Fruit fly (Drosophila melanogaster) whole organism, embryonic: ENCODE data around the gene eIF2Balpha.

Experiments
- Asciz ChIP-seq: fragments of 200-800 bp; sonication (Bioruptor generic); optimal IDR thresholded peaks from 2 replicates; lab custom pipeline; 2017; ENCODE audit warnings: missing biosample characterization, mild to moderate bottlenecking, missing genetic modification characterization, missing genetic modification reagents
- Atf3 ChIP-seq: fragments of 200-800 bp; sonication (Bioruptor generic); optimal IDR thresholded peaks from 3 replicates; lab custom pipeline; 2016; ENCODE audit warnings: missing biosample characterization, missing genetic modification characterization
- Bgb ChIP-seq: fragments of 200-800 bp; sonication (Bioruptor generic); IDR thresholded peaks from 2 replicates; pipeline ENCODE4 v1.3.6; 2022; ENCODE audit warnings: missing biosample characterization, missing genetic modification characterization; ENCODE audit not compliant: partially characterized antibody
- BtbVII ChIP-seq: fragments of 200-800 bp; sonication (Bioruptor generic); optimal IDR thresholded peaks from 3 replicates; lab custom pipeline; 2017; ENCODE audit warnings: missing biosample characterization, mild to moderate bottlenecking, missing genetic modification characterization
- CG13624 ChIP-seq: fragments of 200-800 bp; sonication (Bioruptor generic); optimal IDR thresholded peaks from 2 replicates; lab custom pipeline; 2016; ENCODE audit warnings: missing biosample characterization, missing genetic modification characterization
- CG14965 ChIP-seq: fragments of 200-800 bp; sonication (Bioruptor generic); optimal IDR thresholded peaks from 2 replicates; lab custom pipeline; 2016; ENCODE audit warnings: missing biosample characterization, missing genetic modification characterization, borderline replicate concordance
- CG1647 ChIP-seq: fragments of 200-800 bp; sonication (Bioruptor generic); optimal IDR thresholded peaks from 3 replicates; lab custom pipeline; 2016; ENCODE audit warnings: missing biosample characterization, missing genetic modification characterization
- CG17359 ChIP-seq: fragments of 200-800 bp; sonication (Bioruptor generic); optimal IDR thresholded peaks from 3 replicates; lab custom pipeline; 2018; ENCODE audit warnings: missing biosample characterization, mild to moderate bottlenecking, missing genetic modification characterization, moderate library complexity
- CG17612 ChIP-seq: fragments of 200-800 bp; sonication (Bioruptor generic); IDR thresholded peaks from 2 replicates; pipeline ENCODE4 v1.3.6; 2022; ENCODE audit warnings: missing biosample characterization, missing genetic modification characterization
- CG18262 ChIP-seq: fragments of 200-800 bp; optimal IDR thresholded peaks from 3 replicates; lab custom pipeline; 2019; ENCODE audit warnings: missing biosample characterization, mild to moderate bottlenecking, missing genetic modification characterization, moderate library complexity
- CG1832 ChIP-seq: fragments of 200-800 bp; sonication (Bioruptor generic); optimal IDR thresholded peaks from 2 replicates; lab custom pipeline; 2017; ENCODE audit warnings: missing biosample characterization, mild to moderate bottlenecking, missing genetic modification characterization, inconsistent platforms
- CG18619 ChIP-seq: fragments of 200-800 bp; sonication (Bioruptor generic); optimal IDR thresholded peaks from 3 replicates; lab custom pipeline; 2017; ENCODE audit warnings: missing biosample characterization, mild to moderate bottlenecking, missing genetic modification characterization
- CG2199 ChIP-seq: fragments of 200-800 bp; sonication (Bioruptor generic); IDR thresholded peaks from 3 replicates; pipeline ENCODE4 v1.3.6; 2022; ENCODE audit warnings: missing biosample characterization, missing genetic modification characterization
- CG2875 ChIP-seq: fragments of 200-800 bp; sonication (Bioruptor generic); optimal IDR thresholded peaks from 2 replicates; lab custom pipeline; 2017; ENCODE audit warnings: missing biosample characterization, mild to moderate bottlenecking, missing genetic modification characterization, missing genetic modification reagents
- CG31365 ChIP-seq: fragments of 200-800 bp; sonication (Bioruptor generic); optimal IDR thresholded peaks from 2 replicates; lab custom pipeline; 2018; ENCODE audit warnings: missing biosample characterization, mild to moderate bottlenecking, missing genetic modification characterization
- CG32772 ChIP-seq: fragments of 200-800 bp; sonication (Bioruptor generic); IDR thresholded peaks from 2 replicates; pipeline ENCODE4 v1.3.6; 2022; ENCODE audit warnings: missing biosample characterization, missing genetic modification characterization
- CG34376 ChIP-seq: fragments of 200-800 bp; sonication (Bioruptor generic); optimal IDR thresholded peaks from 2 replicates; lab custom pipeline; 2018; ENCODE audit warnings: missing biosample characterization, mild to moderate bottlenecking, missing genetic modification characterization
- CG4617 ChIP-seq: fragments of 200-800 bp; sonication (Bioruptor generic); optimal IDR thresholded peaks from 3 replicates; lab custom pipeline; 2016; ENCODE audit warnings: missing biosample characterization, missing genetic modification characterization, borderline replicate concordance
- CG7372 ChIP-seq: fragments of 200-800 bp; sonication (Bioruptor generic); IDR thresholded peaks from 2 replicates; pipeline ENCODE4 v1.3.6; 2022; ENCODE audit warnings: missing biosample characterization, missing genetic modification characterization
- CG7839 ChIP-seq: fragments of 200-800 bp; sonication (Bioruptor generic); optimal IDR thresholded peaks from 3 replicates; lab custom pipeline; 2018; ENCODE audit warnings: missing biosample characterization, mild to moderate bottlenecking, missing genetic modification characterization, moderate library complexity
- CG7987 ChIP-seq: fragments of 200-800 bp; sonication (Bioruptor generic); optimal IDR thresholded peaks from 2 replicates; lab custom pipeline; 2018; ENCODE audit warnings: missing biosample characterization, mild to moderate bottlenecking, missing genetic modification characterization, moderate library complexity
- CG8765 ChIP-seq: fragments of 200-800 bp; sonication (Bioruptor generic); IDR thresholded peaks from 2 replicates; pipeline ENCODE4 v1.3.6; 2022; ENCODE audit warnings: missing biosample characterization, missing genetic modification characterization
- CG9876 ChIP-seq: fragments of 200-800 bp; sonication (Bioruptor generic); optimal IDR thresholded peaks from 2 replicates; lab custom pipeline; 2016; ENCODE audit warnings: missing biosample characterization, missing genetic modification characterization
- Dad ChIP-seq: fragments of 200-800 bp; sonication (Bioruptor generic); optimal IDR thresholded peaks from 3 replicates; lab custom pipeline; 2016; ENCODE audit warnings: missing biosample characterization, missing genetic modification characterization
- Dbx ChIP-seq: fragments of 200-800 bp; sonication (Bioruptor generic); IDR thresholded peaks from 3 replicates; pipeline ENCODE4 v1.3.6; 2022; ENCODE audit warnings: missing biosample characterization, missing genetic modification characterization
- Dref ChIP-seq: fragments of 200-800 bp; sonication (Bioruptor generic); IDR thresholded peaks from 2 replicates; pipeline ENCODE4 v1.3.6; 2022; ENCODE audit warnings: missing biosample characterization, missing genetic modification characterization
- Drgx ChIP-seq: fragments of 200-800 bp; sonication (Bioruptor generic); IDR thresholded peaks from 2 replicates; pipeline ENCODE4 v1.3.6; 2022; ENCODE audit warnings: missing biosample characterization, missing genetic modification characterization
- GATAe ChIP-seq: fragments of 200-800 bp; sonication (Bioruptor generic); conservative IDR thresholded peaks from 2 replicates; pipeline ENCODE4 v1.3.6; 2022; ENCODE audit warnings: missing biosample characterization, missing genetic modification characterization
- Hand ChIP-seq: fragments of 200-800 bp; sonication (Bioruptor generic); optimal IDR thresholded peaks from 2 replicates; lab custom pipeline; 2017; ENCODE audit warnings: mild to moderate bottlenecking, missing biosample characterization, missing genetic modification reagents, missing genetic modification characterization
- NC2α ChIP-seq: fragments of 200-800 bp; sonication (Bioruptor generic); optimal IDR thresholded peaks from 2 replicates; lab custom pipeline; 2016; ENCODE audit warnings: missing biosample characterization, missing genetic modification characterization
- Ptx1 ChIP-seq: fragments of 200-800 bp; sonication (Bioruptor generic); IDR thresholded peaks from 2 replicates; pipeline ENCODE4 v1.3.6; 2022; ENCODE audit warnings: missing biosample characterization, missing genetic modification characterization
- Ravus ChIP-seq: fragments of 200-800 bp; sonication (Bioruptor generic); IDR thresholded peaks from 2 replicates; pipeline ENCODE4 v1.3.6; 2022; ENCODE audit warnings: missing biosample characterization, missing genetic modification characterization
- Rx ChIP-seq: fragments of 200-800 bp; sonication (Bioruptor generic); IDR thresholded peaks from 2 replicates; pipeline ENCODE4 v1.3.6; 2022; ENCODE audit warnings: missing biosample characterization, missing genetic modification characterization
- Ssrp ChIP-seq: fragments of 200-800 bp; sonication (Bioruptor generic); optimal IDR thresholded peaks from 2 replicates; lab custom pipeline; 2018; ENCODE audit warnings: missing biosample characterization, mild to moderate bottlenecking, missing genetic modification characterization, moderate library complexity
- Xrp1 ChIP-seq: fragments of 200-800 bp; sonication (Bioruptor generic); IDR thresholded peaks from 2 replicates; pipeline ENCODE4 v1.3.6; 2022; ENCODE audit warnings: missing biosample characterization, missing genetic modification characterization
- aop ChIP-seq: fragments of 200-800 bp; sonication (Bioruptor generic); IDR thresholded peaks from 2 replicates; pipeline ENCODE4 v1.3.6; 2022; ENCODE audit warnings: missing biosample characterization, missing genetic modification characterization
- bbx ChIP-seq: fragments of 200-800 bp; sonication (Bioruptor generic); IDR thresholded peaks from 2 replicates; pipeline ENCODE4 v1.3.6; 2022; ENCODE audit warnings: missing biosample characterization, missing genetic modification characterization; ENCODE audit not compliant: partially characterized antibody
- dan ChIP-seq: fragments of 200-800 bp; sonication (Bioruptor generic); IDR thresholded peaks from 2 replicates; pipeline ENCODE4 v1.3.6; 2022; ENCODE audit warnings: missing biosample characterization, missing genetic modification characterization
- dati ChIP-seq: fragments of 200-800 bp; sonication (Bioruptor generic); IDR thresholded peaks from 2 replicates; pipeline ENCODE4 v1.3.6; 2022; ENCODE audit warnings: missing biosample characterization, missing genetic modification characterization
- dysf ChIP-seq: fragments of 200-800 bp; sonication (Bioruptor generic); IDR thresholded peaks from 3 replicates; pipeline ENCODE4 v1.3.6; 2022; ENCODE audit warnings: missing biosample characterization, missing genetic modification characterization
- ems ChIP-seq: fragments of 200-800 bp; sonication (Bioruptor generic); optimal IDR thresholded peaks from 3 replicates; lab custom pipeline; 2016; ENCODE audit warnings: missing biosample characterization, missing genetic modification characterization
- gcm2 ChIP-seq: fragments of 200-800 bp; sonication (Bioruptor generic); optimal IDR thresholded peaks from 2 replicates; lab custom pipeline; 2016; ENCODE audit warnings: missing biosample characterization, missing genetic modification characterization
- inv ChIP-seq: fragments of 200-800 bp; sonication (Bioruptor generic); IDR thresholded peaks from 2 replicates; pipeline ENCODE4 v1.3.6; 2022; ENCODE audit warnings: missing biosample characterization, missing genetic modification characterization; ENCODE audit not compliant: partially characterized antibody
- lmd ChIP-seq: fragments of 200-800 bp; sonication (Bioruptor generic); IDR thresholded peaks from 2 replicates; pipeline ENCODE4 v1.3.6; 2022; ENCODE audit warnings: missing biosample characterization, missing genetic modification characterization
- pho ChIP-seq: fragments of 200-800 bp; sonication (Bioruptor generic); optimal IDR thresholded peaks from 2 replicates; lab custom pipeline; 2016; ENCODE audit warnings: missing biosample characterization, missing genetic modification characterization
- ranshi ChIP-seq: fragments of 200-800 bp; sonication (Bioruptor generic); IDR thresholded peaks from 2 replicates; pipeline ENCODE4 v1.3.6; 2022; ENCODE audit warnings: missing biosample characterization, missing genetic modification characterization
- rib ChIP-seq: fragments of 200-800 bp; sonication (Bioruptor generic); IDR thresholded peaks from 2 replicates; pipeline ENCODE4 v1.3.6; 2022; ENCODE audit warnings: missing biosample characterization, missing genetic modification characterization
- sd ChIP-seq: fragments of 200-800 bp; sonication (Bioruptor generic); optimal IDR thresholded peaks from 3 replicates; lab custom pipeline; 2018; ENCODE audit warnings: missing biosample characterization, mild to moderate bottlenecking, missing genetic modification characterization, moderate library complexity
- sisA ChIP-seq: fragments of 200-800 bp; sonication (Bioruptor generic); IDR thresholded peaks from 2 replicates; pipeline ENCODE4 v1.3.6; 2022; ENCODE audit warnings: missing biosample characterization, missing genetic modification characterization
- z ChIP-seq: fragments of 200-800 bp; sonication (Bioruptor generic); IDR thresholded peaks from 3 replicates; pipeline ENCODE4 v1.3.6; 2022; ENCODE audit warnings: missing biosample characterization, missing genetic modification characterization
- zen ChIP-seq: fragments of 200-800 bp; sonication (Bioruptor generic); optimal IDR thresholded peaks from 3 replicates; lab custom pipeline; 2018; ENCODE audit warnings: missing biosample characterization, mild to moderate bottlenecking, missing genetic modification characterization, moderate library complexity
- zen2 ChIP-seq: fragments of 200-800 bp; sonication (Bioruptor generic); IDR thresholded peaks from 3 replicates; pipeline ENCODE4 v1.3.6; 2022; ENCODE audit warnings: missing biosample characterization, missing genetic modification characterization; ENCODE audit not compliant: partially characterized antibody

Gene eIF2Balpha

dm6 chr3R:29894393-29894792 is 41.3 kb downstream of the eIF2Balpha start (continued):
- TF ChIP-seq CG18262 (tag; lab: Kevin White, UChicago) (peak; percentile 67), Rx (no peak), CG7372 (GFP tag; lab: Robert Waterston, UW) (peak; percentile 52; the same call in 1 of the 2 replicates), CG13624 (GFP tag; lab: Kevin White, UChicago) (peak; percentile 55), ems (GFP tag; lab: Kevin White, UChicago) (peak; percentile 26), aop (GFP tag; lab: Robert Waterston, UW) (no peak), inv (no peak), Dref (GFP tag; lab: Robert Waterston, UW) (no peak), Xrp1 (peak; percentile 40; the same call in 1 of the 2 replicates), gcm2 (GFP tag; lab: Kevin White, UChicago) (no peak), ranshi (GFP tag; lab: Robert Waterston, UW) (peak; percentile 13; the same call in 1 of the 2 replicates), Atf3 (GFP tag; lab: Kevin White, UChicago) (no peak), CG7987 (GFP tag; lab: Kevin White, UChicago) (no peak), sisA (GFP tag; lab: Robert Waterston, UW) (peak; percentile 47), dan (GFP tag; lab: Robert Waterston, UW) (no peak), CG14965 (GFP tag; lab: Kevin White, UChicago) (no peak), CG31365 (tag; lab: Kevin White, UChicago) (peak; percentile 9), CG17612 (GFP tag; lab: Robert Waterston, UW) (no peak), dysf (GFP tag; lab: Robert Waterston, UW) (peak; percentile 89), pho (GFP tag; lab: Kevin White, UChicago) (peak; percentile 36), dati (GFP tag; lab: Robert Waterston, UW) (no peak), CG4617 (GFP tag; lab: Kevin White, UChicago) (no peak), Dbx (GFP tag; lab: Robert Waterston, UW) (peak; percentile 71), Asciz (GFP tag; lab: Kevin White, UChicago) (peak; percentile 49), CG32772 (no peak), CG1647 (GFP tag; lab: Kevin White, UChicago) (no peak), Ptx1 (GFP tag; lab: Robert Waterston, UW) (peak; percentile 59), zen2 (GFP tag; lab: Robert Waterston, UW) (no peak), Drgx (GFP tag; lab: Robert Waterston, UW) (peak; percentile 84), CG18619 (peak; percentile 55), bbx (GFP tag; lab: Robert Waterston, UW) (no peak), rib (GFP tag; lab: Robert Waterston, UW) (no peak), CG2199 (GFP tag; lab: Robert Waterston, UW) (no peak; the same call in 2 of the 3 replicates), Ravus (GFP tag; lab: Robert Waterston, UW) (peak; percentile 6; the same call in 1 of the 2 replicates), Ssrp (peak; percentile 36), GATAe (no peak), CG7839 (peak; percentile 73), Dad (GFP tag; lab: Kevin White, UChicago) (peak; percentile 69), CG17359 (peak; percentile 61), zen (no peak), NC2α (no peak), lmd (peak; percentile 81), CG9876 (GFP tag; lab: Kevin White, UChicago) (peak; percentile 28), Bgb (no peak), CG8765 (GFP tag; lab: Robert Waterston, UW) (no peak), CG2875 (GFP tag; lab: Kevin White, UChicago) (no peak), z (GFP tag; lab: Robert Waterston, UW) (no peak), Hand (GFP tag; lab: Kevin White, UChicago) (no peak), sd (tag; lab: Kevin White, UChicago) (no peak), BtbVII (peak; percentile 58), CG1832 (no peak), CG34376 (peak; percentile 6)
